Worm (Caenorhabditis elegans): ENCODE data around the gene C16A3.6.

DNA sequence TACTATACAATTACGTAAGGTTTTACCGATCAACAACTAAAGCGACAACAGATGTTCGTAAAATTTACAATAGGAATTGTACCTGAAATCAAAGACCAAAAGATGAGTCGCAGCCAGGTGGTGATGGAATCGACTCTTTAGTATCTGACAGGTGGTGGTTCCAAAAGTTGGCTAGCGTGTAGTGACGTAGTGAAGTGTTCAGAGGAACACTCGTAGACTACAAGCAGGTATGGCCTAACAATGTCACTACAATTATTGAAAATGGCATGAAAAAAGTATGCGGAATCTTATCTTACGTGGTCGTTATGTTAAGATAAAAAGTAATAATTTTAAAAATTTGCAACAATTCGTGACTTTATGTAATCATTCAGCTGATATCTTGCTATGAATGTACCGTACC, 42.5 kb downstream of the C16A3.6 start:
- TF ChIP-seq hmg-4 (GFP tag; optimal IDR thresholded peaks at IDR 0.05) = no peak
- no peak for TF ChIP-seq ama-1 (optimal IDR thresholded peaks at IDR 0.05)
- no peak for TF ChIP-seq aly-1 (tag; optimal IDR thresholded peaks at IDR 0.05)
- no peak for TF ChIP-seq scrt-1 (GFP tag; IDR thresholded peaks at IDR 0.05)
- no peak for TF ChIP-seq tbx-11 (GFP tag; IDR thresholded peaks at IDR 0.05)

Data from whole organism, early embryonic.